Fruit fly (Drosophila melanogaster): ENCODE measurements around the gene CG33270.

The CG33270 gene

dm6 chr3L:11551949-11552348 is 26.5 kb downstream of the CG33270 start (continued):
- TF ChIP-seq jing (GFP tag; optimal IDR thresholded peaks at IDR 0.05) (no peak), CG1603 (tag; optimal IDR thresholded peaks at IDR 0.05) (peak; percentile 26), CG8924 (tag; optimal IDR thresholded peaks at IDR 0.05) (peak; percentile 44), CG6254 (GFP tag; optimal IDR thresholded peaks at IDR 0.05) (peak; percentile 35), HHEX (GFP tag; optimal IDR thresholded peaks at IDR 0.05) (no peak), disco-r (GFP tag; optimal IDR thresholded peaks at IDR 0.05) (no peak), cato (GFP tag; optimal IDR thresholded peaks at IDR 0.05; ENCODE audit: borderline replicate concordance) (peak; percentile 30), sc (optimal IDR thresholded peaks at IDR 0.05) (no peak), sc (GFP tag; optimal IDR thresholded peaks at IDR 0.05) (peak; percentile 36), ab (GFP tag; optimal IDR thresholded peaks at IDR 0.05) (no peak), ttk (GFP tag; IDR thresholded peaks at IDR 0.05) (0 out of 2 replicates have a peak, but pooled peaks have one; percentile 9), Xbp1 (GFP tag; optimal IDR thresholded peaks at IDR 0.05) (peak; percentile 31), prd (optimal IDR thresholded peaks at IDR 0.05) (no peak), prd (GFP tag; IDR thresholded peaks at IDR 0.05) (peak; percentile 67), grau (tag; optimal IDR thresholded peaks at IDR 0.05) (peak; percentile 40), nom (GFP tag; optimal IDR thresholded peaks at IDR 0.05) (peak; percentile 8), CG4404 (GFP tag; IDR thresholded peaks at IDR 0.05) (0 out of 2 replicates have a peak, but pooled peaks have one; percentile 15), CG15601 (tag; optimal IDR thresholded peaks at IDR 0.05) (peak; percentile 40), ftz-f1 (GFP tag; optimal IDR thresholded peaks at IDR 0.05) (no peak), Pdp1 (GFP tag; optimal IDR thresholded peaks at IDR 0.05) (peak; percentile 3 to 26), CG6791 (GFP tag; IDR thresholded peaks at IDR 0.05; ENCODE audit: partially characterized antibody) (no peak), ewg (GFP tag; optimal IDR thresholded peaks at IDR 0.05) (no peak), tgo (GFP tag; IDR thresholded peaks at IDR 0.05) (0 out of 3 replicates have a peak, but pooled peaks have one; percentile 43), CG4854 (GFP tag; optimal IDR thresholded peaks at IDR 0.05) (no peak), CG17328 (GFP tag; IDR thresholded peaks at IDR 0.05) (0 out of 2 replicates have a peak, but pooled peaks have one; percentile 18), danr (GFP tag; IDR thresholded peaks at IDR 0.05) (no peak), az2 (GFP tag; optimal IDR thresholded peaks at IDR 0.05) (peak; percentile 12), H2.0 (GFP tag; IDR thresholded peaks at IDR 0.05) (0 out of 2 replicates have a peak, but pooled peaks have one; percentile 26), psq (GFP tag; optimal IDR thresholded peaks at IDR 0.05) (no peak), Drgx (GFP tag; IDR thresholded peaks at IDR 0.05) (peak; percentile 53), Ravus (GFP tag; IDR thresholded peaks at IDR 0.05) (no peak), CG6689 (GFP tag; IDR thresholded peaks at IDR 0.05) (peak; percentile 63), Hr3 (GFP tag; optimal IDR thresholded peaks at IDR 0.05) (peak; percentile 20), tup (GFP tag; optimal IDR thresholded peaks at IDR 0.05) (no peak), CG17361 (GFP tag; IDR thresholded peaks at IDR 0.05) (peak; percentile 51; the same call in 1 of the 3 replicates), CG2712 (tag; optimal IDR thresholded peaks at IDR 0.05) (peak; percentile 72), CG6813 (GFP tag; optimal IDR thresholded peaks at IDR 0.05) (no peak), CG31441 (GFP tag; IDR thresholded peaks at IDR 0.05) (0 out of 2 replicates have a peak, but pooled peaks have one; percentile 46), Six4 (GFP tag; optimal IDR thresholded peaks at IDR 0.05) (peak; percentile 28), D (optimal IDR thresholded peaks at IDR 0.05) (no peak), D (GFP tag; optimal IDR thresholded peaks at IDR 0.05) (peak; percentile 23), CG14860 (GFP tag; IDR thresholded peaks at IDR 0.05; ENCODE audit: partially characterized antibody) (no peak), Oli (tag; optimal IDR thresholded peaks at IDR 0.05) (peak; percentile 23), CG4730 (GFP tag; IDR thresholded peaks at IDR 0.05) (no peak), CG11695 (GFP tag; IDR thresholded peaks at IDR 0.05) (0 out of 3 replicates have a peak, but pooled peaks have one; percentile 35), CG32532 (GFP tag; IDR thresholded peaks at IDR 0.05) (no peak; the same call in 1 of the 2 replicates), ac (GFP tag; optimal IDR thresholded peaks at IDR 0.05) (peak; percentile 46), Gug (GFP tag; IDR thresholded peaks at IDR 0.05) (0 out of 4 replicates have a peak, but pooled peaks have one; percentile 4), CoRest (tag; optimal IDR thresholded peaks at IDR 0.05) (no peak), nerfin-2 (GFP tag; IDR thresholded peaks at IDR 0.05; ENCODE audit: partially characterized antibody) (no peak), CG2129 (GFP tag; IDR thresholded peaks at IDR 0.05; ENCODE audit: partially characterized antibody) (no peak)

Measured in whole organism, embryonic.